Fruit fly (Drosophila melanogaster) whole organism: Measurements from ENCODE around the gene CG46399.

Experiments used
- CG8478 ChIP-seq: fragments of >200 bp; optimal IDR thresholded peaks from 2 replicates; lab custom pipeline; 2018; ENCODE audit warnings: inconsistent platforms
- Dll ChIP-seq: fragments of >200 bp; optimal IDR thresholded peaks from 2 replicates; lab custom pipeline; 2017
- EcR ChIP-seq, 2 experiments: fragments of >200 bp; optimal IDR thresholded peaks; 2 replicates each; lab custom pipeline; 2017; ENCODE audit warnings: missing biosample characterization in 2 of 2, missing genetic modification characterization in 2 of 2, missing genetic modification reagents in 2 of 2
- pan ChIP-seq: fragments of >200 bp; optimal IDR thresholded peaks from 2 replicates; lab custom pipeline; 2017
- psq ChIP-seq: fragments of >200 bp; optimal IDR thresholded peaks from 2 replicates; lab custom pipeline; 2017
- usp ChIP-seq: fragments of >200 bp; optimal IDR thresholded peaks from 2 replicates; lab custom pipeline; 2017; ENCODE audit warnings: missing biosample characterization, missing genetic modification characterization, mixed read lengths

dm6 chrX:14858951-14859350 is at the start of gene CG46399:
- TF ChIP-seq psq (lab: Kevin White, UChicago) (no peak), CG8478 (lab: Kevin White, UChicago) (no peak), Dll (lab: Kevin White, UChicago) (no peak), EcR (GFP tag; optimal IDR thresholded peaks at IDR 0.05; lab: Kevin White, UChicago) (no peak), usp (no peak), pan (lab: Kevin White, UChicago) (no peak)
